Worm (Caenorhabditis elegans): Measurements from ENCODE around the gene sms-2.
"Not testable (repeated sequence)": the region's sequence is repeated elsewhere in the genome, so short reads cannot be mapped to it uniquely, and the experiment has no call there.

DNA sequence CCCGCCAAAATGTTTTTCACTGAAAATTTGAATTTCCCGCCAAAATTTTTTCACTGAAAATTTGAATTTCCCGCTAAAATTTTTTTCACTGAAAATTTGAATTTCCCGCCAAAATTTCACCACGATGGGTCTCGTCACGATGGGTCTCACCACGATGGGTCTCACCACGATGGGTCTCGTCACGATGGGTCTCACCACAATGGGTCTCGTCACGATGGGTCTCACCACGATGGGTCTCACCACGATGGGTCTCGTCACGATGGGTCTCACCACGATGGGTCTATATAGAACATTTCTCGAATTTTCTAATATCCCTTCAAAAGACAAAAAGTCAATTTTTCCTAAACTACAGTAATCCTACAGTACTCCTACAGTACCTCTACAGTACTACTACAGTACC lies 5.0 kb downstream of the sms-2 start:
- TF ChIP-seq pes-1 (GFP tag; IDR thresholded peaks at IDR 0.05) (peak; percentile 47; the same call in 1 of the 2 replicates), flt-1 (GFP tag; IDR thresholded peaks at IDR 0.05) (0 out of 2 replicates have a peak, but pooled peaks have one; percentile 39)
- TF ChIP-seq ama-1 (optimal IDR thresholded peaks at IDR 0.05); ceh-13 (GFP tag; optimal IDR thresholded peaks at IDR 0.05); tbx-37 (GFP tag; conservative IDR thresholded peaks at IDR 0.05); F13C5.2 (tag; optimal IDR thresholded peaks at IDR 0.05); hmg-4 (GFP tag; optimal IDR thresholded peaks at IDR 0.05); sea-1 (GFP tag; conservative IDR thresholded peaks at IDR 0.05); B0310.2 (tag; optimal IDR thresholded peaks at IDR 0.05); tbx-11 (GFP tag; IDR thresholded peaks at IDR 0.05); ceh-36 (tag; optimal IDR thresholded peaks at IDR 0.05); ets-7 (tag; optimal IDR thresholded peaks at IDR 0.05); hnd-1 (tag; optimal IDR thresholded peaks at IDR 0.05); tra-4 (tag; optimal IDR thresholded peaks at IDR 0.05): not testable (repeated sequence)

Measured in whole organism, early embryonic.